Fruit fly (Drosophila melanogaster) whole organism, wandering third instar larva: ENCODE data around the gene CG33493.

Experiments used
- Abd-B ChIP-seq: fragments of >200 bp; optimal IDR thresholded peaks from 2 replicates; lab custom pipeline; 2017; ENCODE audit warnings: missing biosample characterization, missing genetic modification characterization
- CG32264 ChIP-seq: fragments of 200-800 bp; sonication (Bioruptor generic); optimal IDR thresholded peaks from 2 replicates; lab custom pipeline; 2016; ENCODE audit warnings: missing biosample characterization, missing genetic modification characterization
- CG9705 ChIP-seq: fragments of 200-800 bp; sonication (Bioruptor generic); optimal IDR thresholded peaks from 2 replicates; lab custom pipeline; 2018; ENCODE audit warnings: missing biosample characterization, mild to moderate bottlenecking, missing genetic modification characterization
- CrebA ChIP-seq: fragments of 200-800 bp; sonication (Bioruptor generic); optimal IDR thresholded peaks from 2 replicates; lab custom pipeline; 2016; ENCODE audit warnings: missing biosample characterization, mild to moderate bottlenecking, missing genetic modification characterization, borderline replicate concordance
- Dfd ChIP-seq: fragments of >200 bp; optimal IDR thresholded peaks from 2 replicates; lab custom pipeline; 2017; ENCODE audit warnings: missing biosample characterization, missing genetic modification characterization
- Dif ChIP-seq: fragments of 200-275, 200-300 bp; sonication (Bioruptor generic); optimal IDR thresholded peaks from 2 replicates; lab custom pipeline; 2018; ENCODE audit warnings: missing biosample characterization, missing genetic modification characterization; ENCODE audit not compliant: partially characterized antibody
- GATAd ChIP-seq: sonication (Bioruptor generic); optimal IDR thresholded peaks from 2 replicates; lab custom pipeline; 2016; ENCODE audit warnings: missing biosample characterization, missing genetic modification characterization
- HLH106 ChIP-seq: fragments of 200-800 bp; optimal IDR thresholded peaks from 3 replicates; lab custom pipeline; 2019; ENCODE audit warnings: missing biosample characterization, mild to moderate bottlenecking, missing genetic modification characterization, moderate library complexity
- Hnf4 ChIP-seq: fragments of 200-800 bp; sonication (Bioruptor generic); optimal IDR thresholded peaks from 2 replicates; lab custom pipeline; 2016; ENCODE audit warnings: missing biosample characterization, mild to moderate bottlenecking, missing genetic modification characterization
- Hr78 ChIP-seq: fragments of >200 bp; optimal IDR thresholded peaks from 2 replicates; lab custom pipeline; 2017; ENCODE audit warnings: missing biosample characterization, missing genetic modification characterization
- Hr83 ChIP-seq: fragments of 200-300 bp; sonication (Bioruptor generic); optimal IDR thresholded peaks from 2 replicates; lab custom pipeline; 2016; ENCODE audit warnings: missing biosample characterization, mild to moderate bottlenecking, missing genetic modification characterization, moderate library complexity; ENCODE audit not compliant: poor library complexity, severe bottlenecking
- Jra ChIP-seq: sonication (Bioruptor generic); optimal IDR thresholded peaks from 2 replicates; lab custom pipeline; 2016; ENCODE audit warnings: missing biosample characterization, missing genetic modification characterization
- Mio ChIP-seq: sonication (Bioruptor generic); optimal IDR thresholded peaks from 2 replicates; lab custom pipeline; 2016; ENCODE audit warnings: missing biosample characterization, missing genetic modification characterization
- Myc ChIP-seq: fragments of >200 bp; optimal IDR thresholded peaks from 2 replicates; lab custom pipeline; 2017
- N ChIP-seq: fragments of >200 bp; optimal IDR thresholded peaks from 2 replicates; lab custom pipeline; 2018; ENCODE audit warnings: missing biosample characterization, missing external identifiers, missing genetic modification characterization
- OdsH ChIP-seq: fragments of 200-800 bp; sonication (Bioruptor generic); optimal IDR thresholded peaks from 2 replicates; lab custom pipeline; 2016; ENCODE audit warnings: missing biosample characterization, mild to moderate bottlenecking, missing genetic modification characterization
- Rel ChIP-seq, 2 experiments: fragments of 200-800 bp; sonication (Bioruptor generic) in 1 of 2; optimal IDR thresholded peaks; 2 replicates in 1 of 2; 3 replicates in 1 of 2; lab custom pipeline; 2016 to 2019; ENCODE audit warnings: mild to moderate bottlenecking in 2 of 2, missing biosample characterization in 2 of 2, missing genetic modification characterization in 2 of 2, moderate library complexity in 1 of 2
- Sp1 ChIP-seq: fragments of 200-800 bp; sonication (Bioruptor generic); optimal IDR thresholded peaks from 3 replicates; lab custom pipeline; 2019; ENCODE audit warnings: missing biosample characterization, mild to moderate bottlenecking, missing genetic modification characterization, moderate library complexity
- Vsx2 ChIP-seq: fragments of 200-300, 225-300 bp; sonication (Bioruptor generic); optimal IDR thresholded peaks from 2 replicates; lab custom pipeline; 2018; ENCODE audit warnings: missing biosample characterization, missing genetic modification characterization; ENCODE audit not compliant: partially characterized antibody
- br ChIP-seq: fragments of 200-800 bp; sonication (Bioruptor generic); optimal IDR thresholded peaks from 2 replicates; lab custom pipeline; 2016; ENCODE audit warnings: missing biosample characterization, missing genetic modification characterization
- brk ChIP-seq: fragments of 200-800 bp; sonication (Bioruptor generic); optimal IDR thresholded peaks from 2 replicates; lab custom pipeline; 2016; ENCODE audit warnings: missing biosample characterization, mild to moderate bottlenecking, missing genetic modification characterization
- dl ChIP-seq, 2 experiments: fragments of 175-275, 200-275 bp in 1 of 2; fragments of 200-275 bp in 1 of 2; sonication (Bioruptor generic); optimal IDR thresholded peaks; lab custom pipeline; 2018; ENCODE audit warnings: mild to moderate bottlenecking in 2 of 2, missing biosample characterization in 2 of 2, missing genetic modification characterization in 2 of 2, moderate library complexity in 2 of 2; ENCODE audit not compliant: partially characterized antibody in 2 of 2, insufficient read depth in 1 of 2
- dmrt93B ChIP-seq: fragments of 200-800 bp; sonication (Bioruptor generic); optimal IDR thresholded peaks from 2 replicates; lab custom pipeline; 2018; ENCODE audit warnings: missing biosample characterization, mild to moderate bottlenecking, missing genetic modification characterization
- dsf ChIP-seq: sonication (Bioruptor generic); optimal IDR thresholded peaks from 2 replicates; lab custom pipeline; 2016; ENCODE audit warnings: missing biosample characterization, missing genetic modification characterization, borderline replicate concordance
- ey ChIP-seq: fragments of 200-800 bp; sonication (Bioruptor generic); optimal IDR thresholded peaks from 2 replicates; lab custom pipeline; 2016; ENCODE audit warnings: missing biosample characterization, missing genetic modification characterization
- foxo ChIP-seq, 2 experiments: fragments of 200-800 bp; sonication (Bioruptor generic); optimal IDR thresholded peaks; 2 replicates in 1 of 2; 3 replicates in 1 of 2; lab custom pipeline; 2016 to 2017; ENCODE audit warnings: missing biosample characterization in 2 of 2, missing genetic modification characterization in 2 of 2
- fru ChIP-seq: fragments of 200-800 bp; sonication (Bioruptor generic); optimal IDR thresholded peaks from 3 replicates; lab custom pipeline; 2016; ENCODE audit warnings: missing biosample characterization, mild to moderate bottlenecking, missing genetic modification characterization
- h ChIP-seq: fragments of 200-800 bp; sonication (Bioruptor generic); optimal IDR thresholded peaks from 3 replicates; lab custom pipeline; 2016; ENCODE audit warnings: missing biosample characterization, mild to moderate bottlenecking, missing genetic modification characterization
- jim ChIP-seq: fragments of 175-275, 200-325 bp; sonication (Bioruptor generic); optimal IDR thresholded peaks from 2 replicates; lab custom pipeline; 2016; ENCODE audit warnings: missing biosample characterization, mild to moderate bottlenecking, missing genetic modification characterization
- lola ChIP-seq: fragments of >200 bp; optimal IDR thresholded peaks from 2 replicates; lab custom pipeline; 2017; ENCODE audit warnings: missing biosample characterization, missing genetic modification characterization
- pan ChIP-seq: fragments of >200 bp; optimal IDR thresholded peaks from 2 replicates; lab custom pipeline; 2017
- psq ChIP-seq: fragments of 200-800 bp; sonication (Bioruptor generic); optimal IDR thresholded peaks from 3 replicates; lab custom pipeline; 2017; ENCODE audit warnings: missing biosample characterization, mild to moderate bottlenecking, missing genetic modification characterization, moderate library complexity
- rgr ChIP-seq: fragments of 200-800 bp; sonication (Bioruptor generic); optimal IDR thresholded peaks from 3 replicates; lab custom pipeline; 2016; ENCODE audit warnings: missing biosample characterization, mild to moderate bottlenecking, missing genetic modification characterization
- sage ChIP-seq: fragments of 200-800 bp; sonication (Bioruptor generic); optimal IDR thresholded peaks from 2 replicates; lab custom pipeline; 2016; ENCODE audit warnings: missing biosample characterization, mild to moderate bottlenecking, missing genetic modification characterization
- sv ChIP-seq: fragments of 200-800 bp; sonication (Bioruptor generic); optimal IDR thresholded peaks from 3 replicates; lab custom pipeline; 2016; ENCODE audit warnings: missing biosample characterization, missing genetic modification characterization
- tai ChIP-seq: sonication (Bioruptor generic); optimal IDR thresholded peaks from 2 replicates; lab custom pipeline; 2016; ENCODE audit warnings: missing biosample characterization, missing genetic modification characterization
- usp ChIP-seq: fragments of >200 bp; optimal IDR thresholded peaks from 2 replicates; lab custom pipeline; 2017; ENCODE audit warnings: missing biosample characterization, missing genetic modification characterization
- woc ChIP-seq: sonication (Bioruptor generic); optimal IDR thresholded peaks from 2 replicates; lab custom pipeline; 2016; ENCODE audit warnings: missing biosample characterization, mild to moderate bottlenecking, missing genetic modification characterization

Gene CG33493

DNA sequence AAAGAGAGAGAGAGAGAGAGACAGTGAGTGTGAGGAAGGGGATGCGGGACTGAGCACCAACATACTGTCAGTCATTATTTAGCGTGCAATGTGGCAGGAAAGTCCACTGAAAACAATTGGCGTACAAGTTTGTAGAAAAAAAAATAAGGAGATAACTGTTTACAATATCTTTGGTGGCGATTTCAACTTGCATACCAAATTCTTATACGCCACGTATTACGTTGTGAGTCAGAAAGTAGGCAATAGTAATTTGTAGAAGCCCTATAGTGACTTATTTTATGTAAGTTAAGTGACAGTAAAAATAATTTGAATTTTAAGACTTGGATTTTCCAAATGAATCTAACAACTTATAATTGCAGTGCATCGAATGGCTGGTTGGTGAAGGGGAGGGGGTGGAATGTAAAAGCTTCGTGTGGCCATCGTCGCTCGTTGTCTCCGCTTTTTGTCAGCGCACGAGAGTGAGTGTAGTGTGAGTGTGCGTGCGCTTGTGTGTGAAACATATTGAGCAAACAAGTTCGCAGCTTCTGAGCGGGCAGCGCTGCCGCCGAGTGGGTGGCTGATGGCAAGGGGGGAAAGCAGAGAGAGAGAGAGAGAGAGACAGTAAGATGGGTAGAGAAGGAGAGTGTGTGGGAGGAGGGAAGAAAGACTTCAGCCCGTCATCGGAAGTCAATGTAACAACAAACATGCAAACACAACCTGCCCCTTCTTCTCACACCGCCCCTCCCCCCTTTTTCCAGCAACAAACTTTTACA, 46.9 kb upstream of the CG33493 start:
- TF ChIP-seq Dif (peak; percentile 65), dl (GFP tag; optimal IDR thresholded peaks at IDR 0.05; lab: Kevin White, UChicago; ENCODE audit: insufficient read depth in 1 of 2, partially characterized antibody in 2 of 2) (peak in 1 of 2 experiments; percentile 50), OdsH (GFP tag; lab: Kevin White, UChicago) (peak; percentile 95), pan (lab: Kevin White, UChicago) (no peak), Dfd (GFP tag; lab: Kevin White, UChicago) (peak; percentile 57), jim (GFP tag; lab: Kevin White, UChicago) (no peak), rgr (GFP tag; lab: Kevin White, UChicago) (peak; percentile 87), Rel (GFP tag; optimal IDR thresholded peaks at IDR 0.05; lab: Kevin White, UChicago) (peak; percentile 57), Rel (tag; optimal IDR thresholded peaks at IDR 0.05; lab: Kevin White, UChicago) (peak; percentile 27), CG32264 (GFP tag; lab: Kevin White, UChicago) (peak; percentile 89), CG9705 (GFP tag; lab: Kevin White, UChicago) (peak; percentile 95), Hr83 (GFP tag; lab: Kevin White, UChicago) (peak; percentile 40), Hnf4 (peak; percentile 89), woc (GFP tag; lab: Kevin White, UChicago) (peak; percentile 93), dsf (GFP tag; lab: Kevin White, UChicago) (peak; percentile 57), usp (GFP tag; lab: Kevin White, UChicago) (no peak), Hr78 (no peak), Sp1 (GFP tag; lab: Kevin White, UChicago) (peak; percentile 92), Vsx2 (peak; percentile 54), br (peak; percentile 96), Jra (GFP tag; lab: Kevin White, UChicago) (peak; percentile 73), HLH106 (tag; lab: Kevin White, UChicago) (peak; percentile 88), dmrt93B (GFP tag; lab: Kevin White, UChicago) (peak; percentile 95), h (peak; percentile 96), brk (GFP tag; lab: Kevin White, UChicago) (no peak), tai (GFP tag; lab: Kevin White, UChicago) (peak; percentile 93), Myc (no peak), psq (GFP tag; lab: Kevin White, UChicago) (peak; percentile 84), N (peak; percentile 43), lola (GFP tag; lab: Kevin White, UChicago) (no peak), Mio (GFP tag; lab: Kevin White, UChicago) (peak; percentile 43), CrebA (GFP tag; lab: Kevin White, UChicago) (peak; percentile 69), GATAd (GFP tag; lab: Kevin White, UChicago) (no peak), ey (GFP tag; lab: Kevin White, UChicago) (peak; percentile 95), sv (peak; percentile 90), Abd-B (no peak), sage (peak; percentile 90), foxo (GFP tag; optimal IDR thresholded peaks at IDR 0.05; lab: Kevin White, UChicago) (peak; percentile 83 to 95), fru (GFP tag; lab: Kevin White, UChicago) (peak; percentile 97)

- no peak for TF ChIP-seq psq (GFP tag; lab: Kevin White, UChicago)
- peak; percentile 39 for TF ChIP-seq fru (GFP tag; lab: Kevin White, UChicago)
- TF ChIP-seq dsf (GFP tag; lab: Kevin White, UChicago) = no peak
- TF ChIP-seq Hr83 (GFP tag; lab: Kevin White, UChicago) = peak; percentile 27
- TF ChIP-seq jim (GFP tag; lab: Kevin White, UChicago) = peak; percentile 48
- TF ChIP-seq Vsx2 = peak; percentile 73
- TF ChIP-seq Dfd (GFP tag; lab: Kevin White, UChicago) = no peak
- no peak for TF ChIP-seq N
- TF ChIP-seq sv = no peak
- no peak for TF ChIP-seq OdsH (GFP tag; lab: Kevin White, UChicago)
- no peak for TF ChIP-seq brk (GFP tag; lab: Kevin White, UChicago)
- no peak for TF ChIP-seq tai (GFP tag; lab: Kevin White, UChicago)
- TF ChIP-seq Hnf4 = peak; percentile 34
- no peak for TF ChIP-seq rgr (GFP tag; lab: Kevin White, UChicago)
- TF ChIP-seq Rel (GFP tag; optimal IDR thresholded peaks at IDR 0.05; lab: Kevin White, UChicago) = no peak
- TF ChIP-seq Rel (tag; optimal IDR thresholded peaks at IDR 0.05; lab: Kevin White, UChicago) = peak; percentile 9
- peak; percentile 45 for TF ChIP-seq Dif
- TF ChIP-seq CG32264 (GFP tag; lab: Kevin White, UChicago) = no peak
- TF ChIP-seq CG9705 (GFP tag; lab: Kevin White, UChicago) = no peak
- peak; percentile 18 for TF ChIP-seq Mio (GFP tag; lab: Kevin White, UChicago)
- TF ChIP-seq HLH106 (tag; lab: Kevin White, UChicago) = no peak
- TF ChIP-seq dl (GFP tag; optimal IDR thresholded peaks at IDR 0.05; lab: Kevin White, UChicago; ENCODE audit: insufficient read depth in 1 of 2, partially characterized antibody in 2 of 2) = peak; percentile 10 to 54
- no peak for TF ChIP-seq Jra (GFP tag; lab: Kevin White, UChicago)
- TF ChIP-seq CrebA (GFP tag; lab: Kevin White, UChicago) = peak; percentile 79
- no peak for TF ChIP-seq usp (GFP tag; lab: Kevin White, UChicago)
- no peak for TF ChIP-seq Sp1 (GFP tag; lab: Kevin White, UChicago)
- TF ChIP-seq h = no peak
- TF ChIP-seq Abd-B = no peak
- TF ChIP-seq GATAd (GFP tag; lab: Kevin White, UChicago) = no peak
- TF ChIP-seq br = no peak
- no peak for TF ChIP-seq woc (GFP tag; lab: Kevin White, UChicago)
- no peak for TF ChIP-seq sage
Measured at dm6 chr3L:10739109-10739665, 46.2 kb upstream of the CG33493 start.
